Fruit fly (Drosophila melanogaster): ENCODE measurements around the gene Uba4.

DNA sequence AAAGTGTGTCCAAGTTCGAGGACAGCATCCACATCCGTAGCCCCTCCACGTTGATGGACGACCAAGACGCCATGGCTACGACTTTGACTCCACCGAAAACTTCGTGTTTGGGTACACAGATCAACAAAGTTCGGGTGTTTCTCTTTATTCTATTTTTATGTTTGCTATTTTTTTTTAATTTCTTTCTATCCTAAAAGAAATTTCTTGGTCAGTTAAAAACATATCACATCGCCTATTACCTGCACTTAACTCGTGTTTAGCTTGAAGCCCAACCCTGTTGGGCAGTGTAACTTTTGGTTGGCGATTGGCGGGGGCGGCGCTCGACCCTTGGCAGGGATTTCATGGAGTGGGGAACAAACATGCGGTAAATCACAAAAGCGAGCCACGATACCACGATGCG lies 43.8 kb upstream of the Uba4 start:
- TF ChIP-seq psq (optimal IDR thresholded peaks at IDR 0.05) (no peak), usp (GFP tag; optimal IDR thresholded peaks at IDR 0.05) (no peak), pan (optimal IDR thresholded peaks at IDR 0.05) (no peak), CG8478 (optimal IDR thresholded peaks at IDR 0.05) (no peak), EcR (GFP tag; optimal IDR thresholded peaks at IDR 0.05) (no peak)

Data from whole organism.